Fruit fly (Drosophila melanogaster) whole organism, embryonic: ENCODE data around the gene smg.

ENCODE experiments used
- Aef1 ChIP-seq: fragments of 200-800 bp; sonication (Bioruptor generic); IDR thresholded peaks from 3 replicates; pipeline ENCODE4 v1.3.6; 2022; ENCODE audit warnings: missing biosample characterization, missing genetic modification characterization
- CG10147 ChIP-seq: fragments of 200-800 bp; sonication (Bioruptor generic); optimal IDR thresholded peaks from 2 replicates; lab custom pipeline; 2019; ENCODE audit warnings: missing biosample characterization, mild to moderate bottlenecking, missing genetic modification characterization, moderate library complexity
- CG1024 ChIP-seq: fragments of 200-800 bp; sonication (Bioruptor generic); IDR thresholded peaks from 2 replicates; pipeline ENCODE4 v1.3.6; 2022; ENCODE audit warnings: missing biosample characterization, missing genetic modification characterization
- CG10979 ChIP-seq: fragments of 200-800 bp; sonication (Bioruptor generic); optimal IDR thresholded peaks from 2 replicates; lab custom pipeline; 2018; ENCODE audit warnings: missing biosample characterization, mild to moderate bottlenecking, missing genetic modification characterization, moderate library complexity
- CG12071 ChIP-seq: fragments of 200-800 bp; sonication (Bioruptor generic); optimal IDR thresholded peaks from 3 replicates; lab custom pipeline; 2018; ENCODE audit warnings: missing biosample characterization, mild to moderate bottlenecking, missing genetic modification characterization
- CG13296 ChIP-seq: fragments of 200-800 bp; sonication (Bioruptor generic); optimal IDR thresholded peaks from 3 replicates; lab custom pipeline; 2018; ENCODE audit warnings: missing biosample characterization, mild to moderate bottlenecking, missing genetic modification characterization
- CG13775 ChIP-seq: fragments of 200-800 bp; sonication (Bioruptor generic); optimal IDR thresholded peaks from 3 replicates; lab custom pipeline; 2017; ENCODE audit warnings: missing biosample characterization, mild to moderate bottlenecking, missing genetic modification characterization
- CG14441 ChIP-seq: fragments of 200-800 bp; sonication (Bioruptor generic); IDR thresholded peaks from 2 replicates; pipeline ENCODE4 v1.3.6; 2022; ENCODE audit warnings: missing biosample characterization, missing genetic modification characterization
- CG1792 ChIP-seq: fragments of 200-800 bp; sonication (Bioruptor generic); optimal IDR thresholded peaks from 2 replicates; lab custom pipeline; 2016; ENCODE audit warnings: missing biosample characterization, missing genetic modification characterization
- CG30020 ChIP-seq: fragments of 200-800 bp; optimal IDR thresholded peaks from 2 replicates; lab custom pipeline; 2019; ENCODE audit warnings: missing biosample characterization, mild to moderate bottlenecking, missing genetic modification characterization, moderate library complexity
- CG31224 ChIP-seq: fragments of 200-800 bp; sonication (Bioruptor generic); IDR thresholded peaks from 2 replicates; pipeline ENCODE4 v1.3.6; 2022; ENCODE audit warnings: missing biosample characterization, missing genetic modification characterization
- CG34224 ChIP-seq: fragments of 200-800 bp; sonication (Bioruptor generic); IDR thresholded peaks from 3 replicates; pipeline ENCODE4 v1.3.6; 2022; ENCODE audit warnings: missing biosample characterization, missing genetic modification characterization; ENCODE audit not compliant: partially characterized antibody
- CG34422 ChIP-seq: fragments of 200-800 bp; sonication (Bioruptor generic); IDR thresholded peaks from 3 replicates; pipeline ENCODE4 v1.3.6; 2022; ENCODE audit warnings: missing biosample characterization, missing genetic modification characterization
- CG4404 ChIP-seq: fragments of 200-800 bp; sonication (Bioruptor generic); IDR thresholded peaks from 2 replicates; pipeline ENCODE4 v1.3.6; 2022; ENCODE audit warnings: missing biosample characterization, missing genetic modification characterization
- CG6854 ChIP-seq: fragments of 200-800 bp; sonication (Bioruptor generic); optimal IDR thresholded peaks from 3 replicates; lab custom pipeline; 2017; ENCODE audit warnings: missing biosample characterization, mild to moderate bottlenecking, missing genetic modification characterization
- CG8089 ChIP-seq: fragments of 200-800 bp; sonication (Bioruptor generic); optimal IDR thresholded peaks from 3 replicates; lab custom pipeline; 2016; ENCODE audit warnings: missing biosample characterization, missing genetic modification characterization
- CoRest ChIP-seq: fragments of 200-800 bp; sonication (Bioruptor generic); optimal IDR thresholded peaks from 3 replicates; lab custom pipeline; 2018; ENCODE audit warnings: missing biosample characterization, mild to moderate bottlenecking, missing genetic modification characterization, moderate library complexity
- Dfd ChIP-seq, 2 experiments: fragments of >200 bp; optimal IDR thresholded peaks; 2 replicates each; lab custom pipeline; 2017; ENCODE audit warnings: missing biosample characterization in 2 of 2, missing genetic modification characterization in 2 of 2
- Ets97D ChIP-seq: fragments of 200-800 bp; sonication (Bioruptor generic); optimal IDR thresholded peaks from 3 replicates; lab custom pipeline; 2016; ENCODE audit warnings: missing biosample characterization, missing genetic modification characterization
- Fer1 ChIP-seq: fragments of 200-800 bp; sonication (Bioruptor generic); optimal IDR thresholded peaks from 2 replicates; lab custom pipeline; 2017; ENCODE audit warnings: missing biosample characterization, mild to moderate bottlenecking, missing genetic modification characterization
- Hand ChIP-seq: fragments of 200-800 bp; sonication (Bioruptor generic); optimal IDR thresholded peaks from 2 replicates; lab custom pipeline; 2017; ENCODE audit warnings: mild to moderate bottlenecking, missing biosample characterization, missing genetic modification reagents, missing genetic modification characterization
- Hmr ChIP-seq: fragments of 200-800 bp; sonication (Bioruptor generic); optimal IDR thresholded peaks from 3 replicates; lab custom pipeline; 2017; ENCODE audit warnings: mild to moderate bottlenecking, missing biosample characterization, missing genetic modification reagents, missing genetic modification characterization
- Hr39 ChIP-seq: fragments of >200 bp; optimal IDR thresholded peaks from 2 replicates; lab custom pipeline; 2017
- Hr78 ChIP-seq, 2 experiments: fragments of 200-800 bp in 1 of 2; fragments of >200 bp in 1 of 2; sonication (Bioruptor generic) in 1 of 2; optimal IDR thresholded peaks; 2 replicates each; lab custom pipeline; 2017 to 2019; ENCODE audit warnings: missing biosample characterization in 2 of 2, missing genetic modification characterization in 2 of 2, mild to moderate bottlenecking in 1 of 2, moderate library complexity in 1 of 2
- MESR4 ChIP-seq: fragments of 200-800 bp; sonication (Bioruptor generic); optimal IDR thresholded peaks from 2 replicates; lab custom pipeline; 2018; ENCODE audit warnings: missing biosample characterization, mild to moderate bottlenecking, missing genetic modification characterization, moderate library complexity
- MTF-1 ChIP-seq: fragments of 200-800 bp; sonication (Bioruptor generic); optimal IDR thresholded peaks from 2 replicates; lab custom pipeline; 2018; ENCODE audit warnings: missing biosample characterization, mild to moderate bottlenecking, missing genetic modification characterization, borderline replicate concordance
- Nf-YC ChIP-seq: fragments of 200-800 bp; optimal IDR thresholded peaks from 3 replicates; lab custom pipeline; 2019; ENCODE audit warnings: missing biosample characterization, mild to moderate bottlenecking, missing genetic modification characterization, moderate library complexity
- Six4 ChIP-seq: fragments of 200-800 bp; sonication (Bioruptor generic); optimal IDR thresholded peaks from 2 replicates; lab custom pipeline; 2016; ENCODE audit warnings: missing biosample characterization, missing genetic modification characterization
- Sox100B ChIP-seq: fragments of 200-800 bp; sonication (Bioruptor generic); optimal IDR thresholded peaks from 3 replicates; lab custom pipeline; 2018; ENCODE audit warnings: missing biosample characterization, mild to moderate bottlenecking, missing genetic modification characterization
- YL-1 ChIP-seq: fragments of 200-800 bp; sonication (Bioruptor generic); optimal IDR thresholded peaks from 3 replicates; lab custom pipeline; 2017; ENCODE audit warnings: missing biosample characterization, mild to moderate bottlenecking, missing genetic modification characterization
- ac ChIP-seq: fragments of 200-800 bp; sonication (Bioruptor generic); optimal IDR thresholded peaks from 3 replicates; lab custom pipeline; 2017; ENCODE audit warnings: missing biosample characterization, mild to moderate bottlenecking, missing genetic modification characterization
- al ChIP-seq: fragments of 200-800 bp; sonication (Bioruptor generic); IDR thresholded peaks from 2 replicates; pipeline ENCODE4 v1.3.6; 2022; ENCODE audit warnings: missing biosample characterization, missing genetic modification characterization
- aop ChIP-seq: fragments of 200-800 bp; sonication (Bioruptor generic); IDR thresholded peaks from 2 replicates; pipeline ENCODE4 v1.3.6; 2022; ENCODE audit warnings: missing biosample characterization, missing genetic modification characterization
- ato ChIP-seq: fragments of 200-800 bp; sonication (Bioruptor generic); IDR thresholded peaks from 2 replicates; pipeline ENCODE4 v1.3.6; 2022; ENCODE audit warnings: missing biosample characterization, missing genetic modification characterization; ENCODE audit not compliant: partially characterized antibody
- bab2 ChIP-seq: fragments of 200-800 bp; sonication (Bioruptor generic); optimal IDR thresholded peaks from 2 replicates; lab custom pipeline; 2016; ENCODE audit warnings: missing biosample characterization, missing genetic modification characterization
- bsh ChIP-seq, 2 experiments: fragments of 200-800 bp; sonication (Bioruptor generic); optimal IDR thresholded peaks; 2 replicates each; lab custom pipeline; 2017 to 2018; ENCODE audit warnings: mild to moderate bottlenecking in 2 of 2, missing biosample characterization in 2 of 2, missing genetic modification characterization in 2 of 2, moderate library complexity in 1 of 2
- chm ChIP-seq: fragments of 200-800 bp; sonication (Bioruptor generic); IDR thresholded peaks from 2 replicates; pipeline ENCODE4 v1.3.6; 2022; ENCODE audit warnings: missing biosample characterization, missing genetic modification characterization
- dmrt99B ChIP-seq: fragments of 200-800 bp; sonication (Bioruptor generic); optimal IDR thresholded peaks from 2 replicates; lab custom pipeline; 2018; ENCODE audit warnings: missing biosample characterization, mild to moderate bottlenecking, missing genetic modification characterization, moderate library complexity
- esg ChIP-seq: fragments of 200-800 bp; sonication (Bioruptor generic); conservative IDR thresholded peaks from 2 replicates; pipeline ENCODE4 v1.3.6; 2022; ENCODE audit warnings: missing biosample characterization, missing genetic modification characterization
- gce ChIP-seq: fragments of 200-800 bp; sonication (Bioruptor generic); IDR thresholded peaks from 3 replicates; pipeline ENCODE4 v1.3.6; 2022; ENCODE audit warnings: missing biosample characterization, missing genetic modification characterization
- gfzf ChIP-seq: fragments of 200-800 bp; sonication (Bioruptor generic); optimal IDR thresholded peaks from 2 replicates; lab custom pipeline; 2016; ENCODE audit warnings: missing biosample characterization, mild to moderate bottlenecking, missing genetic modification characterization, moderate library complexity
- inv ChIP-seq: fragments of 200-800 bp; sonication (Bioruptor generic); IDR thresholded peaks from 2 replicates; pipeline ENCODE4 v1.3.6; 2022; ENCODE audit warnings: missing biosample characterization, missing genetic modification characterization; ENCODE audit not compliant: partially characterized antibody
- klu ChIP-seq: fragments of 200-800 bp; sonication (Bioruptor generic); IDR thresholded peaks from 2 replicates; pipeline ENCODE4 v1.3.6; 2022; ENCODE audit warnings: missing biosample characterization, missing genetic modification characterization
- oc ChIP-seq: fragments of 200-800 bp; sonication (Bioruptor generic); optimal IDR thresholded peaks from 2 replicates; lab custom pipeline; 2018; ENCODE audit warnings: missing biosample characterization, mild to moderate bottlenecking, missing genetic modification characterization, moderate library complexity
- pfk ChIP-seq: fragments of 200-800 bp; sonication (Bioruptor generic); optimal IDR thresholded peaks from 2 replicates; lab custom pipeline; 2018; ENCODE audit warnings: missing biosample characterization, mild to moderate bottlenecking, missing genetic modification characterization, moderate library complexity
- pita ChIP-seq: fragments of 200-800 bp; sonication (Bioruptor generic); optimal IDR thresholded peaks from 2 replicates; lab custom pipeline; 2017; ENCODE audit warnings: missing biosample characterization, mild to moderate bottlenecking, missing genetic modification characterization
- salm ChIP-seq: fragments of 200-800 bp; sonication (Bioruptor generic); optimal IDR thresholded peaks from 2 replicates; lab custom pipeline; 2018; ENCODE audit warnings: missing biosample characterization, mild to moderate bottlenecking, missing genetic modification characterization
- shn ChIP-seq: fragments of 200-800 bp; sonication (Bioruptor generic); optimal IDR thresholded peaks from 3 replicates; lab custom pipeline; 2016; ENCODE audit warnings: missing biosample characterization, missing genetic modification characterization

smg gene

dm6 chr3L:9011485-9012389, 13.9 kb upstream of the smg start (continued):
- TF ChIP-seq MTF-1 (GFP tag; lab: Kevin White, UChicago) (peak; percentile 44), chm (peak; percentile 91), CG13296 (GFP tag; lab: Kevin White, UChicago) (no peak), Fer1 (GFP tag; lab: Kevin White, UChicago) (no peak), gfzf (GFP tag; lab: Kevin White, UChicago) (no peak), esg (GFP tag; lab: Robert Waterston, UW) (peak; percentile 69), Aef1 (GFP tag; lab: Robert Waterston, UW) (peak; percentile 59; the same call in 2 of the 3 replicates), YL-1 (GFP tag; lab: Kevin White, UChicago) (no peak), dmrt99B (tag; lab: Kevin White, UChicago) (peak; percentile 73), Hr39 (lab: Kevin White, UChicago) (no peak), CG1792 (peak; percentile 66), CG10979 (tag; lab: Kevin White, UChicago) (peak; percentile 90), al (GFP tag; lab: Robert Waterston, UW) (no peak), bab2 (peak; percentile 90), Hmr (no peak), inv (GFP tag; lab: Robert Waterston, UW) (no peak), klu (GFP tag; lab: Robert Waterston, UW) (peak; percentile 55; the same call in 1 of the 2 replicates), CG34422 (GFP tag; lab: Robert Waterston, UW) (peak; percentile 65; the same call in 1 of the 3 replicates), pita (GFP tag; lab: Kevin White, UChicago) (no peak), Ets97D (GFP tag; lab: Kevin White, UChicago) (no peak), CG10147 (GFP tag; lab: Kevin White, UChicago) (no peak), gce (GFP tag; lab: Robert Waterston, UW) (peak; percentile 61; the same call in 2 of the 3 replicates), bsh (GFP tag; optimal IDR thresholded peaks at IDR 0.05; lab: Kevin White, UChicago) (peak in 1 of 2 experiments; percentile 86), CG6854 (GFP tag; lab: Kevin White, UChicago) (no peak), Sox100B (GFP tag; lab: Kevin White, UChicago) (peak; percentile 64), CG12071 (GFP tag; lab: Kevin White, UChicago) (peak; percentile 17), Hr78 (GFP tag; optimal IDR thresholded peaks at IDR 0.05; lab: Kevin White, UChicago) (peak in 1 of 2 experiments; percentile 53), Nf-YC (no peak), CG8089 (GFP tag; lab: Kevin White, UChicago) (peak; percentile 38), CG31224 (no peak), aop (GFP tag; lab: Robert Waterston, UW) (no peak), oc (tag; lab: Kevin White, UChicago) (peak; percentile 35), CG13775 (GFP tag; lab: Kevin White, UChicago) (peak; percentile 76), Hand (GFP tag; lab: Kevin White, UChicago) (no peak), Six4 (GFP tag; lab: Kevin White, UChicago) (peak; percentile 81), ato (GFP tag; lab: Robert Waterston, UW) (no peak), ac (GFP tag; lab: Kevin White, UChicago) (peak; percentile 89), pfk (no peak), CoRest (peak; percentile 71), shn (GFP tag; lab: Kevin White, UChicago) (peak; percentile 46), Dfd (GFP tag; optimal IDR thresholded peaks at IDR 0.05; lab: Kevin White, UChicago) (no peak), CG4404 (peak; percentile 93), CG30020 (tag; lab: Kevin White, UChicago) (no peak), salm (tag; lab: Kevin White, UChicago) (peak; percentile 6), CG34224 (GFP tag; lab: Robert Waterston, UW) (no peak), CG14441 (GFP tag; lab: Robert Waterston, UW) (peak; percentile 60), CG1024 (GFP tag; lab: Robert Waterston, UW) (peak; percentile 88), MESR4 (GFP tag; lab: Kevin White, UChicago) (no peak)
